Worm (Caenorhabditis elegans): ENCODE data around the gene str-32.

str-32 gene

DNA sequence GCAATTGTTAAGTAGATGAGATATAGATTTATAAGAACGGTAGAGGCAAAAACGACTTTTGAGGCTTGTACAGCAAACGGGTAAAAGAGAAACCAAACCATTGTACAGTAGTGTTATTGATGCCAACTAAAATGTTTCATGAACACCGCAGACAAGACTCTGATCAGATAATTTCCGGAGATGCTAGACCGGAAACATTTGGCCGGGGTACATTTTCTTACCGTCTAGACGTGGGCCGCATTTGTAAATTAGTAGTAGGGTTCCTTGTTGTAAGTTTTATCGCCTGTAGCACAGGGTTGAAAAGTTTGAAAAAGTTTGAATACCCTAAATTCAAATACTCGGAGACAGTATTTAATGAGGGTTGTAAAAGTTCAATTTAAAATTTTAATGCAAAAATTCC, at the start of gene str-32:
Gene str-32, minus strand, starts transcription at position 101 of the 400 bp plus-strand sequence.
- TF ChIP-seq egl-27 (tag; optimal IDR thresholded peaks at IDR 0.05) (no peak), Y55F3AM.14 (GFP tag; optimal IDR thresholded peaks at IDR 0.05) (no peak), nhr-6 (tag; optimal IDR thresholded peaks at IDR 0.05) (no peak), skn-1 (tag; optimal IDR thresholded peaks at IDR 0.05) (no peak), F13H6.1 (tag; optimal IDR thresholded peaks at IDR 0.05) (no peak), ceh-82 (tag; optimal IDR thresholded peaks at IDR 0.05) (no peak), nhr-23 (tag; optimal IDR thresholded peaks at IDR 0.05) (no peak), snpc-4 (tag; optimal IDR thresholded peaks at IDR 0.05) (no peak), fos-1 (tag; optimal IDR thresholded peaks at IDR 0.05) (no peak), R02D3.7 (tag; optimal IDR thresholded peaks at IDR 0.05) (no peak), lin-11 (tag; optimal IDR thresholded peaks at IDR 0.05) (no peak), ztf-1 (GFP tag; conservative IDR thresholded peaks at IDR 0.05) (no peak), nhr-25 (tag; optimal IDR thresholded peaks at IDR 0.05) (no peak), sma-3 (GFP tag; optimal IDR thresholded peaks at IDR 0.05) (no peak), sma-9 (GFP tag; optimal IDR thresholded peaks at IDR 0.05) (no peak), sma-9 (tag; optimal IDR thresholded peaks at IDR 0.05) (no peak)

DNA sequence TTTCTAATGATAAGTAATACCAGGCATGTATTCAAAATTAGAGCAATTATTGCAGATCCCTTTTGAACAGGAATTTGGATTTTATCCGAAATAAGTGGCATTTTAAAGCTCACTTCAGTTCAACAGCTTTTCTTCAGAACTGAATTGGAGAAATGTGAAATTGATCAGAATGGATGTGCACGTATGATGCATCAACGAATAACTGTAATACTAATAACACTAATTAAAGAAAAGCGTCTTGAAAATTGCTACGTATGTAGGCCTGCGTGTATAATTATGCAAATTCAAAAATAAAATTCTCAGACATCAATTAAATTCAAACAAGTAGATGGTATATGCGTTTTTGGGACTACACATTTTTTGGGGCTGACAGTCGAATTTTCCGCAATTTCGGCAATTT, 48.6 kb upstream of the str-32 start, which contains the start of gene str-205:
Gene str-205, minus strand, starts transcription at position 101 of the 400 bp plus-strand sequence.
- no peak for TF ChIP-seq nhr-23 (tag; optimal IDR thresholded peaks at IDR 0.05)
- TF ChIP-seq mab-5 (tag; optimal IDR thresholded peaks at IDR 0.05): no peak
- TF ChIP-seq C34F6.9 (tag; optimal IDR thresholded peaks at IDR 0.05): no peak
- no peak for TF ChIP-seq sem-4 (tag; optimal IDR thresholded peaks at IDR 0.05)

ce11 chrV:4926371-4926770, 45.1 kb upstream of the str-32 start, which contains the start of gene srh-21:
Gene srh-21 (plus strand): TSS chrV:4926671.
- TF ChIP-seq ama-1 (optimal IDR thresholded peaks at IDR 0.05) (no peak), ceh-82 (tag; optimal IDR thresholded peaks at IDR 0.05) (no peak), ztf-11 (tag; optimal IDR thresholded peaks at IDR 0.05) (no peak), ztf-4 (tag; optimal IDR thresholded peaks at IDR 0.05) (no peak), lin-13 (GFP tag; optimal IDR thresholded peaks at IDR 0.05) (no peak), peb-1 (tag; optimal IDR thresholded peaks at IDR 0.05) (no peak), sma-9 (GFP tag; optimal IDR thresholded peaks at IDR 0.05) (no peak), sma-9 (tag; optimal IDR thresholded peaks at IDR 0.05) (no peak), mab-5 (tag; optimal IDR thresholded peaks at IDR 0.05) (no peak), alr-1 (tag; optimal IDR thresholded peaks at IDR 0.05) (no peak), lin-11 (tag; optimal IDR thresholded peaks at IDR 0.05) (no peak), snpc-4 (tag; optimal IDR thresholded peaks at IDR 0.05) (no peak), nhr-129 (tag; optimal IDR thresholded peaks at IDR 0.05) (no peak), Y55F3AM.14 (GFP tag; optimal IDR thresholded peaks at IDR 0.05) (no peak), nhr-21 (tag; optimal IDR thresholded peaks at IDR 0.05) (no peak), blmp-1 (tag; optimal IDR thresholded peaks at IDR 0.05; ENCODE audit: insufficient read depth) (no peak), fos-1 (tag; optimal IDR thresholded peaks at IDR 0.05) (no peak)

DNA sequence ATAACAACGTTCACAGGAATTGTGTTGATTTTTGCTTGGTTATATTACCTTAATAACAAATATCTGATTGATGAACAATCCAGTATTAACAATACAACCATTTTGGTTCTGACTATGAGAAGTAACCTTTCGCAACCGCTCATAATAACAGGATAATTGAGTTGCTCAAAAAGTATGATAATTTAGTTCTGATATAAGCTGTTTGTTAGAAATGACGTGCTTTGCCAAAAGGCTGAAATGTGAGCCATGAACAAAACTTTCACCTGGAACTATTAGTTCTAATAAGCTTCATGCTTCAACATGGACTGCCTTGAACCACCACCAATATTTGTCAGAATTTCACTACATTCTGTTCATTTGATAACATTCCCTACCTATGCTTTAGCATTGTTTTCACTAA, 43.3 kb upstream of the str-32 start, which contains the start of gene srh-20:
Gene srh-20, plus strand, starts transcription at position 301 of the 400 bp plus-strand sequence.
- no peak for TF ChIP-seq nhr-77 (tag; optimal IDR thresholded peaks at IDR 0.05)
- TF ChIP-seq lsy-2 (tag; optimal IDR thresholded peaks at IDR 0.05): no peak
- no peak for TF ChIP-seq Y55F3AM.14 (GFP tag; optimal IDR thresholded peaks at IDR 0.05)
- TF ChIP-seq blmp-1 (tag; optimal IDR thresholded peaks at IDR 0.05; ENCODE audit: insufficient read depth): no peak
- TF ChIP-seq ceh-16 (tag; optimal IDR thresholded peaks at IDR 0.05): no peak
- TF ChIP-seq lin-11 (tag; optimal IDR thresholded peaks at IDR 0.05): no peak
- no peak for TF ChIP-seq nhr-129 (tag; optimal IDR thresholded peaks at IDR 0.05)
- no peak for TF ChIP-seq mbf-1 (tag; optimal IDR thresholded peaks at IDR 0.05)
- no peak for TF ChIP-seq nhr-10 (tag; optimal IDR thresholded peaks at IDR 0.05)
- TF ChIP-seq sem-4 (tag; optimal IDR thresholded peaks at IDR 0.05): no peak
- no peak for TF ChIP-seq nhr-12 (tag; optimal IDR thresholded peaks at IDR 0.05)
- TF ChIP-seq crh-2 (tag; optimal IDR thresholded peaks at IDR 0.05): no peak
- no peak for TF ChIP-seq zag-1 (tag; optimal IDR thresholded peaks at IDR 0.05)
- TF ChIP-seq alr-1 (tag; optimal IDR thresholded peaks at IDR 0.05): no peak

- no peak for TF ChIP-seq ztf-1 (GFP tag; conservative IDR thresholded peaks at IDR 0.05)
- TF ChIP-seq dmd-4 (tag; optimal IDR thresholded peaks at IDR 0.05): no peak
- no peak for TF ChIP-seq nhr-237 (tag; optimal IDR thresholded peaks at IDR 0.05)
- TF ChIP-seq nhr-10 (tag; optimal IDR thresholded peaks at IDR 0.05): no peak
- no peak for TF ChIP-seq gmeb-1 (tag; optimal IDR thresholded peaks at IDR 0.05)
- no peak for TF ChIP-seq lin-13 (GFP tag; optimal IDR thresholded peaks at IDR 0.05)
- no peak for TF ChIP-seq unc-39 (tag; optimal IDR thresholded peaks at IDR 0.05)
- TF ChIP-seq lin-39 (tag; optimal IDR thresholded peaks at IDR 0.05): no peak
- TF ChIP-seq blmp-1 (tag; optimal IDR thresholded peaks at IDR 0.05; ENCODE audit: insufficient read depth): no peak
- TF ChIP-seq ZK546.5 (tag; optimal IDR thresholded peaks at IDR 0.05): no peak
- no peak for TF ChIP-seq alr-1 (tag; optimal IDR thresholded peaks at IDR 0.05)
- no peak for TF ChIP-seq nhr-77 (tag; optimal IDR thresholded peaks at IDR 0.05)
- no peak for TF ChIP-seq snpc-4 (tag; optimal IDR thresholded peaks at IDR 0.05)
- no peak for TF ChIP-seq peb-1 (tag; optimal IDR thresholded peaks at IDR 0.05)
- no peak for TF ChIP-seq ama-1 (optimal IDR thresholded peaks at IDR 0.05)
Measured at ce11 chrV:4922024-4922423, 40.7 kb upstream of the str-32 start, which contains the start of gene srh-22. Gene srh-22 (plus strand): TSS chrV:4922324.

Data from whole organism, L2 larva.